Worm (Caenorhabditis elegans): ENCODE measurements around the gene F21D5.3.

Gene F21D5.3

ce11 chrIV:8761896-8762295 lies 31.3 kb downstream of the F21D5.3 start, which contains the start of the genes F20C5.11 and klp-11:
Gene F20C5.11 (minus strand): TSS chrIV:8761996.
Gene klp-11 (minus strand): TSS chrIV:8762066.
- TF ChIP-seq tra-4 (tag; optimal IDR thresholded peaks at IDR 0.05) (no peak), F13C5.2 (tag; optimal IDR thresholded peaks at IDR 0.05) (no peak), tbx-37 (GFP tag; conservative IDR thresholded peaks at IDR 0.05) (no peak)

DNA sequence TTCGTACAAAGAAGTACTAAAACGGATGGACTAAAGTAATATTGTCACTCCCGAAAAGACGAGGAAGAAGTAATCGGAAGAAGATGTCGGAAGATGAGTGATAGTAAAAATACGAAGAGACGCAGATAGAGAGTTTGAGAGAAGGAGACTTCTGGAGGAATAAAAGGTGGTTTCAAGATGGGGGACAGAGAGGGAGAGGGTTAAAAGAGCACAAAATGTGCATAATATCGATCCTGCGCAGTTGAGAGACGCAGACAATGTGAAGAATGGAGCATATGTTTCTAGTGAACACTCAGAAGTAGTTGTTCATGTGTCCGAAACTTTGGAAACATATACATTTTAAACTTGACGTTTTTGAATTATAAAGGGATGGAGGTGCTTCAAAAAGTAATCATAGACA lies 31.9 kb downstream of the F21D5.3 start:
- TF ChIP-seq F13C5.2 (tag; optimal IDR thresholded peaks at IDR 0.05): peak; percentile 9
- no peak for TF ChIP-seq ceh-13 (GFP tag; optimal IDR thresholded peaks at IDR 0.05)
- TF ChIP-seq hnd-1 (tag; optimal IDR thresholded peaks at IDR 0.05): no peak
- TF ChIP-seq ets-7 (tag; optimal IDR thresholded peaks at IDR 0.05): no peak

DNA sequence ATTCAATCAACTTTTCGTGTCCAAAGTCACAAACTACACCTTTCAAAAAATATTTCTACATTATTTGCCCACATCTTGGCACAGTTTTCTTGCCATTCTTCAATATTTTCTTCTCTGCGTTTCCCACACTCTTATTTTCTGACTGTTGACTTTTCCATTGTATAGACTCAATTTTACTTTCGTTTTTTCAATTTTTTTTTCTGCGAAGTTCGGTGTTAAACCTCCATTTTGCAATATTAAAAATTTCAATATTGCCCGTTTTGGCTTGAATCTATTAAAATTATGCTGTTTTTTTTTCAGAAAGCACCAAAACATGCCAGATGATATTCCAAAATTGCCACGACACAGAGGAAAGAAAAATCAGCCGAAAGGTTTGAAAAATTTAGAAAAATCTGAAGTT lies 34.0 kb downstream of the F21D5.3 start, which contains the start of gene cdc-50.B:
TSS of gene cdc-50.B (plus strand) at position 301 of the 400 bp plus-strand sequence.
- TF ChIP-seq B0310.2 (tag; optimal IDR thresholded peaks at IDR 0.05): no peak
- no peak for TF ChIP-seq tra-4 (tag; optimal IDR thresholded peaks at IDR 0.05)
- no peak for TF ChIP-seq scrt-1 (GFP tag; IDR thresholded peaks at IDR 0.05)
- no peak for TF ChIP-seq ceh-13 (GFP tag; optimal IDR thresholded peaks at IDR 0.05)
- TF ChIP-seq ama-1 (optimal IDR thresholded peaks at IDR 0.05): no peak
- TF ChIP-seq tbx-37 (GFP tag; conservative IDR thresholded peaks at IDR 0.05): no peak
- TF ChIP-seq flt-1 (GFP tag; IDR thresholded peaks at IDR 0.05): no peak
- no peak for TF ChIP-seq F13C5.2 (tag; optimal IDR thresholded peaks at IDR 0.05)
- TF ChIP-seq aly-1 (tag; optimal IDR thresholded peaks at IDR 0.05): no peak
- no peak for TF ChIP-seq sea-1 (GFP tag; conservative IDR thresholded peaks at IDR 0.05)
- no peak for TF ChIP-seq hmg-4 (GFP tag; optimal IDR thresholded peaks at IDR 0.05)
- TF ChIP-seq ets-7 (tag; optimal IDR thresholded peaks at IDR 0.05): no peak
- TF ChIP-seq hnd-1 (tag; optimal IDR thresholded peaks at IDR 0.05): no peak

DNA sequence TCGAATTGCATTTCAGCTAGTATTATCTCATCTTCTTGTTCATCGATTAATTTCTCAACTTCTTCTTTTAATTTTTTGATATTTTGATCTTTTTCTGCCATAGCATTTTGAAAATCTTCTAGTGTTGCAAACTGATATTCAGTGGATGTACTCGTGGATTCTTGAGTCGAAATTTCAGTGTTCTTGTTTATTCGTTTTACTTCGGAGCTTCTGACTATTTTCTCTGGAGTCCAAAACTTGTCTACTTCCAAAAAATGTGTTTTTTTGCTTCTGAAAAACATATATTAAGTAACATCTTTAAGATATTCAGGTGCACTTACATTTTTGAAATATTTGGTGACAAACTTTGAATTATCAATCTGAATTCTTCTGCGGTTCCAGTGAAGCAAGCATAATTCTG lies 38.9 kb downstream of the F21D5.3 start, which contains the start of gene F20C5.5:
TSS of gene F20C5.5 (minus strand) at position 101 of the 400 bp plus-strand sequence.
- TF ChIP-seq tra-4 (tag; optimal IDR thresholded peaks at IDR 0.05) (no peak), aly-1 (tag; optimal IDR thresholded peaks at IDR 0.05) (no peak), hmg-4 (GFP tag; optimal IDR thresholded peaks at IDR 0.05) (no peak), ama-1 (optimal IDR thresholded peaks at IDR 0.05) (no peak), tbx-11 (GFP tag; IDR thresholded peaks at IDR 0.05) (no peak), F13C5.2 (tag; optimal IDR thresholded peaks at IDR 0.05) (no peak), scrt-1 (GFP tag; IDR thresholded peaks at IDR 0.05) (no peak), hmbx-1 (tag; optimal IDR thresholded peaks at IDR 0.05) (no peak), ets-7 (tag; optimal IDR thresholded peaks at IDR 0.05) (no peak), flt-1 (GFP tag; IDR thresholded peaks at IDR 0.05) (no peak), B0310.2 (tag; optimal IDR thresholded peaks at IDR 0.05) (no peak)

DNA sequence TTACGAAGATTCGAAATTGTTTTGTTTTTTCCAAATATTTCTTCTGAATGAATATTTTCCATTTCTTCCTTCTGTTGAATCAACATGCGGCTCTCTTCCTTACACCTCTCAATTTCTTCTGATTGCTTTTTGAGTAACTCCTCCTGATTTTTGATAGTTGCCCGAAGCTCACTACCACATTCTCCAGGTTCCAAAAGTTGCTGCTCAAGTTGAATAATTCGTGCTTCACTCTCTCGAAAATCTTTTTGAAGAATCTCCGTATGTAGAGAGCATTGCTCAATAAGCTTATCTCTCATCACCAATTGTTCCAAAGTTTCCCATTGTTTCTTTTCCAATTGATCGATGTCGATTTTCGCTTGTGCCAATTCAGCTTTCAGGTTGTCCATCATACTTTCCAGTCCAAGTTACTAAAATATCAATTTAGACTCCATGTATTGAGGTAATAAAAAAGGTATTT lies 42.2 kb downstream of the F21D5.3 start, which contains the start of gene F20C5.6:
TSS of gene F20C5.6 (minus strand) at position 407 of the 457 bp plus-strand sequence.
- no peak for TF ChIP-seq aly-1 (tag; optimal IDR thresholded peaks at IDR 0.05)
- TF ChIP-seq ama-1 (optimal IDR thresholded peaks at IDR 0.05): peak; percentile 93

ce11 chrIV:8778045-8778444 lies 47.4 kb downstream of the F21D5.3 start, which contains the start of gene C33D9.6:
Gene C33D9.6 (minus strand): TSS chrIV:8778145.
- TF ChIP-seq hmg-4 (GFP tag; optimal IDR thresholded peaks at IDR 0.05) (no peak), B0310.2 (tag; optimal IDR thresholded peaks at IDR 0.05) (no peak), ceh-36 (tag; optimal IDR thresholded peaks at IDR 0.05) (no peak), scrt-1 (GFP tag; IDR thresholded peaks at IDR 0.05) (no peak), sea-1 (GFP tag; conservative IDR thresholded peaks at IDR 0.05) (no peak), ets-7 (tag; optimal IDR thresholded peaks at IDR 0.05) (no peak), ceh-13 (GFP tag; optimal IDR thresholded peaks at IDR 0.05) (no peak), hmbx-1 (tag; optimal IDR thresholded peaks at IDR 0.05) (no peak), F13C5.2 (tag; optimal IDR thresholded peaks at IDR 0.05) (no peak), ama-1 (optimal IDR thresholded peaks at IDR 0.05) (no peak), tbx-11 (GFP tag; IDR thresholded peaks at IDR 0.05) (no peak), tra-4 (tag; optimal IDR thresholded peaks at IDR 0.05) (no peak), tbx-37 (GFP tag; conservative IDR thresholded peaks at IDR 0.05) (no peak), hnd-1 (tag; optimal IDR thresholded peaks at IDR 0.05) (no peak)

DNA sequence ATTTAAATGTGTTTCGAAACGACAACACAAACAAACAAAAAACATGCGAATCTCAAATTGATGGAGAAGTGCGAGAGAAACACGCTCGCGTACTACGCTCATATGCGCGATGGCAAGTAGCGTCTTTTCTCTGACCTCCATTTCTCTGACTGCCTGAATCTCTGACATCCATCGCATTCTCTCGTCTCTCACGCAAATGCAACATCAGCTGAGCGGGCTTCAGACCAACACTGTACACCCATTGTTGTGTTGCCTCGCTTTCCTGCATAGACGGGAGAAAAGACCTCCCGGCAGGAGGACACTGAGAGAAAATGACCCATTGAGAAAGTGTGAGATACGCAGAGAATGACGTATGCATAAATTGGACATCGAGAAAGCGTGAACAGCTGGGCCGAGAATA lies 51.6 kb downstream of the F21D5.3 start:
- TF ChIP-seq ets-7 (tag; optimal IDR thresholded peaks at IDR 0.05) (no peak), F13C5.2 (tag; optimal IDR thresholded peaks at IDR 0.05) (peak; percentile 33), sea-1 (GFP tag; conservative IDR thresholded peaks at IDR 0.05) (0 out of 2 replicates have a peak, but pooled peaks have one; percentile 23), hmg-4 (GFP tag; optimal IDR thresholded peaks at IDR 0.05) (peak; percentile 96), flt-1 (GFP tag; IDR thresholded peaks at IDR 0.05) (0 out of 2 replicates have a peak, but pooled peaks have one; percentile 6), scrt-1 (GFP tag; IDR thresholded peaks at IDR 0.05) (0 out of 2 replicates have a peak, but pooled peaks have one; percentile 31), aly-1 (tag; optimal IDR thresholded peaks at IDR 0.05) (peak; percentile 35), hmbx-1 (tag; optimal IDR thresholded peaks at IDR 0.05) (no peak)

ce11 chrIV:8784855-8785327 lies 54.3 kb downstream of the F21D5.3 start, which contains the start of gene C33D9.13:
Gene C33D9.13 (minus strand): TSS chrIV:8785277.
- TF ChIP-seq ets-7 (tag; optimal IDR thresholded peaks at IDR 0.05) (no peak), B0310.2 (tag; optimal IDR thresholded peaks at IDR 0.05) (no peak), sea-1 (GFP tag; conservative IDR thresholded peaks at IDR 0.05) (no peak), F13C5.2 (tag; optimal IDR thresholded peaks at IDR 0.05) (no peak), aly-1 (tag; optimal IDR thresholded peaks at IDR 0.05) (no peak), scrt-1 (GFP tag; IDR thresholded peaks at IDR 0.05) (no peak), tra-4 (tag; optimal IDR thresholded peaks at IDR 0.05) (no peak), hmbx-1 (tag; optimal IDR thresholded peaks at IDR 0.05) (no peak), tbx-11 (GFP tag; IDR thresholded peaks at IDR 0.05) (no peak), ceh-36 (tag; optimal IDR thresholded peaks at IDR 0.05) (no peak), hnd-1 (tag; optimal IDR thresholded peaks at IDR 0.05) (no peak), pes-1 (GFP tag; IDR thresholded peaks at IDR 0.05) (no peak)

Measured in whole organism, early embryonic.